Worm (Caenorhabditis elegans) whole organism, mixed stage, embryonic: ENCODE results near the gene clec-252.

Experiments used
- ceh-39 ChIP-seq: fragments of 150-350 bp; optimal IDR thresholded peaks from 2 replicates; lab custom pipeline; 2014; ENCODE audit warnings: missing biosample characterization, missing genetic modification characterization
- drap-1 ChIP-seq: fragments of 200-800 bp; sonication (Bioruptor generic); optimal IDR thresholded peaks from 3 replicates; lab custom pipeline; 2018; ENCODE audit warnings: mild to moderate bottlenecking, missing genetic modification characterization, missing compliant biosample characterization
- elt-3 ChIP-seq: fragments of 150-350 bp; optimal IDR thresholded peaks from 2 replicates; lab custom pipeline; 2014; ENCODE audit warnings: missing biosample characterization, missing genetic modification characterization
- lin-13 ChIP-seq: fragments of 150-350 bp; optimal IDR thresholded peaks from 2 replicates; lab custom pipeline; 2014; ENCODE audit warnings: missing biosample characterization, missing genetic modification characterization
- mab-5 ChIP-seq: fragments of 150-350 bp; optimal IDR thresholded peaks from 2 replicates; lab custom pipeline; 2014; ENCODE audit warnings: missing biosample characterization, missing genetic modification characterization
- mep-1 ChIP-seq: fragments of 150-350 bp; optimal IDR thresholded peaks from 2 replicates; lab custom pipeline; 2017; ENCODE audit warnings: missing biosample characterization, missing genetic modification reagents, missing genetic modification characterization, inconsistent platforms
- nhr-237 ChIP-seq: fragments of 150-350 bp; optimal IDR thresholded peaks from 2 replicates; lab custom pipeline; 2014; ENCODE audit warnings: missing biosample characterization, missing genetic modification characterization
- nhr-28 ChIP-seq: fragments of 150-350 bp; optimal IDR thresholded peaks from 2 replicates; lab custom pipeline; 2014; ENCODE audit warnings: missing biosample characterization, missing genetic modification characterization
- nhr-76 ChIP-seq: sonication (generic microtip); optimal IDR thresholded peaks from 2 replicates; lab custom pipeline; 2017; ENCODE audit warnings: missing biosample characterization, missing genetic modification characterization
- unc-39 ChIP-seq: fragments of 150-350 bp; optimal IDR thresholded peaks from 2 replicates; lab custom pipeline; 2014; ENCODE audit warnings: missing biosample characterization, missing genetic modification characterization
- unc-62 ChIP-seq: fragments of 150-350 bp; optimal IDR thresholded peaks from 2 replicates; lab custom pipeline; 2014; ENCODE audit warnings: missing biosample characterization, missing genetic modification reagents, missing genetic modification characterization
- zip-8 ChIP-seq: fragments of 150-350 bp; optimal IDR thresholded peaks from 2 replicates; lab custom pipeline; 2014; ENCODE audit warnings: missing biosample characterization, missing genetic modification characterization

DNA sequence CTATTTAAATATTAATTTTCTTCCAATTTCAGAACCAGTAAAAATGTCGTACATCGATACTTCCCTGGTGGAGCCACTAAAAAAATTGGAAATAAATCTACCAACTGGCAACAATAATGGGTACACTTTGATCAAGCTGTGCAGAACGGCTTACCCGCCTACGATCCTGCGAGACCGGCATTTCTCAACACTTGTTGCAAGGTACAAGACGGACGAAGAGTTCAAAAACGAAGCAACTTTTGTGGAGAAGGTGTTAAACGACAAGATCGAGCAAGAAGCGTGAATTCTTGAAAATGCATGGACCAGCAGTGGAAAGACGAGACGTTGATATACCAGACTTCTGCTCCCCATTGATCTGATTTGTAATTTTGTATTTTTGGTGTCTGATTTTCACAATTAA is 37.3 kb downstream of the clec-252 start:
- no peak for TF ChIP-seq nhr-76 (tag; lab: Kevin White, UChicago)
- no peak for TF ChIP-seq nhr-237 (tag; lab: Kevin White, UChicago)
- no peak for TF ChIP-seq mep-1 (tag; lab: Kevin White, UChicago)
- TF ChIP-seq zip-8 (tag; lab: Kevin White, UChicago), result no peak
- no peak for TF ChIP-seq drap-1 (GFP tag; lab: Kevin White, UChicago)
- TF ChIP-seq mab-5 (tag; lab: Kevin White, UChicago), result no peak
- TF ChIP-seq unc-39 (tag; lab: Kevin White, UChicago), result no peak
- TF ChIP-seq lin-13, result no peak
- no peak for TF ChIP-seq unc-62 (GFP tag; lab: Kevin White, UChicago)
- no peak for TF ChIP-seq elt-3 (tag; lab: Kevin White, UChicago)
- TF ChIP-seq nhr-28 (tag; lab: Kevin White, UChicago), result no peak
- no peak for TF ChIP-seq ceh-39
